Worm (Caenorhabditis elegans) whole organism, late embryonic: Measurements from ENCODE around the gene col-168.

ENCODE experiments used
- C38D4.7 ChIP-seq: fragments of 200-800 bp; sonication (Bioruptor generic); optimal IDR thresholded peaks from 2 replicates; lab custom pipeline; 2018; ENCODE audit warnings: mild to moderate bottlenecking, missing genetic modification characterization, moderate library complexity, missing compliant biosample characterization
- F13H6.1 ChIP-seq: sonication (generic microtip); optimal IDR thresholded peaks from 2 replicates; lab custom pipeline; 2016; ENCODE audit warnings: missing genetic modification characterization, missing compliant biosample characterization
- K09A11.1 ChIP-seq: sonication (generic microtip); optimal IDR thresholded peaks from 2 replicates; lab custom pipeline; 2017; ENCODE audit warnings: antibody characterized with exemption, mild to moderate bottlenecking, missing genetic modification characterization, missing compliant biosample characterization; ENCODE audit not compliant: insufficient read depth
- Y22D7AL.16 ChIP-seq: sonication (generic microtip); optimal IDR thresholded peaks from 2 replicates; lab custom pipeline; 2016; ENCODE audit warnings: missing genetic modification characterization, missing compliant biosample characterization
- ceh-14 ChIP-seq: sonication (generic microtip); optimal IDR thresholded peaks from 2 replicates; lab custom pipeline; 2016; ENCODE audit warnings: missing genotype, missing genetic modification characterization, missing compliant biosample characterization
- ceh-18 ChIP-seq: sonication (generic microtip); optimal IDR thresholded peaks from 2 replicates; lab custom pipeline; 2016; ENCODE audit warnings: missing genetic modification characterization, missing compliant biosample characterization
- ceh-2 ChIP-seq: sonication (generic microtip); optimal IDR thresholded peaks from 2 replicates; lab custom pipeline; 2016; ENCODE audit warnings: missing genotype, missing genetic modification characterization, missing compliant biosample characterization
- ceh-22 ChIP-seq: sonication (generic microtip); optimal IDR thresholded peaks from 2 replicates; lab custom pipeline; 2017; ENCODE audit warnings: missing biosample characterization, missing genetic modification characterization
- ceh-30 ChIP-seq: fragments of 150-350 bp; optimal IDR thresholded peaks from 2 replicates; lab custom pipeline; 2014; ENCODE audit warnings: missing biosample characterization, missing genetic modification characterization
- ceh-31 ChIP-seq: sonication (generic microtip); optimal IDR thresholded peaks from 2 replicates; lab custom pipeline; 2016; ENCODE audit warnings: missing genetic modification characterization, missing compliant biosample characterization
- ceh-34 ChIP-seq: sonication (generic microtip); optimal IDR thresholded peaks from 2 replicates; lab custom pipeline; 2016; ENCODE audit warnings: mild to moderate bottlenecking, missing genetic modification characterization, missing compliant biosample characterization
- ceh-48 ChIP-seq: sonication (generic microtip); optimal IDR thresholded peaks from 2 replicates; lab custom pipeline; 2016; ENCODE audit warnings: missing genetic modification characterization, inconsistent platforms, missing compliant biosample characterization
- elt-2 ChIP-seq: sonication (generic microtip); optimal IDR thresholded peaks from 2 replicates; lab custom pipeline; 2016; ENCODE audit warnings: missing genetic modification reagents, missing genetic modification characterization, missing compliant biosample characterization
- fax-1 ChIP-seq: sonication (generic microtip); optimal IDR thresholded peaks from 2 replicates; lab custom pipeline; 2016; ENCODE audit warnings: missing genotype, missing genetic modification characterization, missing compliant biosample characterization
- fkh-10 ChIP-seq: fragments of 150-350 bp; optimal IDR thresholded peaks from 2 replicates; lab custom pipeline; 2014; ENCODE audit warnings: missing biosample characterization, missing genetic modification reagents, missing genetic modification characterization
- fkh-6 ChIP-seq: sonication (generic microtip); optimal IDR thresholded peaks from 2 replicates; lab custom pipeline; 2016; ENCODE audit warnings: missing genetic modification characterization, missing compliant biosample characterization
- hlh-13 ChIP-seq: fragments of 200-800 bp; sonication (Bioruptor generic); optimal IDR thresholded peaks from 2 replicates; lab custom pipeline; 2018; ENCODE audit warnings: mild to moderate bottlenecking, missing genetic modification characterization, missing compliant biosample characterization
- hlh-30 ChIP-seq: sonication (generic microtip); optimal IDR thresholded peaks from 2 replicates; lab custom pipeline; 2017; ENCODE audit warnings: antibody characterized with exemption, missing genetic modification characterization, missing compliant biosample characterization; ENCODE audit not compliant: insufficient read depth
- hlh-6 ChIP-seq: sonication (generic microtip); optimal IDR thresholded peaks from 2 replicates; lab custom pipeline; 2016; ENCODE audit warnings: missing genotype, missing genetic modification characterization, missing compliant biosample characterization
- lim-6 ChIP-seq: sonication (generic microtip); optimal IDR thresholded peaks from 2 replicates; lab custom pipeline; 2016; ENCODE audit warnings: missing genetic modification characterization, missing compliant biosample characterization
- madf-2 ChIP-seq: sonication (generic microtip); optimal IDR thresholded peaks from 2 replicates; lab custom pipeline; 2017; ENCODE audit warnings: missing genetic modification characterization, missing compliant biosample characterization
- nfya-1 ChIP-seq: sonication (generic microtip); optimal IDR thresholded peaks from 2 replicates; lab custom pipeline; 2017; ENCODE audit warnings: missing genetic modification characterization, mild to moderate bottlenecking, missing compliant biosample characterization, antibody characterized with exemption, moderate library complexity
- nhr-232 ChIP-seq: sonication (generic microtip); optimal IDR thresholded peaks from 2 replicates; lab custom pipeline; 2016; ENCODE audit warnings: missing genetic modification characterization, missing compliant biosample characterization
- odd-2 ChIP-seq: sonication (generic microtip); optimal IDR thresholded peaks from 2 replicates; lab custom pipeline; 2017; ENCODE audit warnings: antibody characterized with exemption, mild to moderate bottlenecking, missing genetic modification characterization, missing compliant biosample characterization
- pag-3 ChIP-seq: sonication (generic microtip); optimal IDR thresholded peaks from 2 replicates; lab custom pipeline; 2016; ENCODE audit warnings: missing compliant biosample characterization, missing genetic modification characterization, borderline replicate concordance
- pat-9 ChIP-seq: fragments of 200-800 bp; sonication (Bioruptor generic); optimal IDR thresholded peaks from 2 replicates; lab custom pipeline; 2018; ENCODE audit warnings: mild to moderate bottlenecking, missing genetic modification characterization, moderate library complexity, missing compliant biosample characterization
- pha-2 ChIP-seq: sonication (generic microtip); optimal IDR thresholded peaks from 2 replicates; lab custom pipeline; 2017; ENCODE audit warnings: mild to moderate bottlenecking, missing genetic modification characterization, missing compliant biosample characterization
- pqm-1 ChIP-seq: sonication (generic microtip); optimal IDR thresholded peaks from 2 replicates; lab custom pipeline; 2016; ENCODE audit warnings: missing genetic modification characterization, missing compliant biosample characterization
- pros-1 ChIP-seq: fragments of 150-350 bp; optimal IDR thresholded peaks from 2 replicates; lab custom pipeline; 2014; ENCODE audit warnings: missing biosample characterization, missing genetic modification reagents, missing genetic modification characterization
- sox-4 ChIP-seq: sonication (generic microtip); optimal IDR thresholded peaks from 2 replicates; lab custom pipeline; 2017; ENCODE audit warnings: mild to moderate bottlenecking, missing genetic modification characterization, inconsistent platforms, missing compliant biosample characterization
- tbx-7 ChIP-seq: sonication (generic microtip); optimal IDR thresholded peaks from 2 replicates; lab custom pipeline; 2016; ENCODE audit warnings: missing genotype, missing genetic modification characterization, missing compliant biosample characterization
- unc-3 ChIP-seq, 2 experiments: fragments of 200-800 bp in 1 of 2; sonication (Bioruptor generic) in 1 of 2; sonication (generic microtip) in 1 of 2; conservative IDR thresholded peaks in 1 of 2; optimal IDR thresholded peaks in 1 of 2; 2 replicates each; pipeline versions ENCODE4 v1.3.6 to Lab custom; 2016 to 2022; ENCODE audit warnings: missing compliant biosample characterization in 2 of 2, missing genetic modification characterization in 2 of 2, missing genetic modification reagents in 1 of 2
- unc-42 ChIP-seq: sonication (generic microtip); optimal IDR thresholded peaks from 2 replicates; lab custom pipeline; 2016; ENCODE audit warnings: missing genotype, missing genetic modification characterization, missing compliant biosample characterization
- unc-55 ChIP-seq: sonication (generic microtip); optimal IDR thresholded peaks from 2 replicates; lab custom pipeline; 2017; ENCODE audit warnings: missing biosample characterization, missing genetic modification reagents, missing genetic modification characterization
- unc-86 ChIP-seq: sonication (generic microtip); optimal IDR thresholded peaks from 2 replicates; lab custom pipeline; 2016; ENCODE audit warnings: missing genetic modification characterization, missing compliant biosample characterization

Gene col-168

DNA sequence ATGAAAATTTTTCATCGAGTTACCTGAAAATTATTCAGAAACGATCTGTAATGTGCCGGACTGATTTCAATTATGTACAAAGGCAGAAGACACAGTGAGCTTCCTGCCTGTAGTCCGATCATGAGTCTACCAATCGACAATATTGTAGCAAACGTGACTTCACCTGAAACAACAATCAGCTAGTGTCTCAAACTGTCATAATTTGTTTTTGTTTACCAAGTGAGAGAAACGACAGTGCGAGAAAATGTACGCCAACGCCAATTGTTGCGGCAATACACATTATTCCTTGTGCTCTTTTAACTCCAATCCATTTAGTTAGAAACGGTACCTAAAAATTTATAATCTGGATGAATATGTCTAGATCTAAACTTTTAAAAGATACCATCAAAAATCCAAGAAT is 11.2 kb downstream of the col-168 start:
- TF ChIP-seq ceh-18 (tag; lab: Kevin White, UChicago) (no peak), odd-2 (no peak), ceh-31 (tag; lab: Kevin White, UChicago) (no peak), unc-55 (GFP tag; lab: Kevin White, UChicago) (no peak), sox-4 (tag; lab: Kevin White, UChicago) (no peak), pqm-1 (tag; lab: Kevin White, UChicago) (no peak), ceh-34 (no peak), unc-3 (GFP tag; conservative IDR thresholded peaks at IDR 0.05; lab: Robert Waterston, UW) (no peak), unc-3 (tag; optimal IDR thresholded peaks at IDR 0.05; lab: Kevin White, UChicago) (no peak), fkh-6 (tag; lab: Kevin White, UChicago) (no peak), ceh-30 (tag; lab: Kevin White, UChicago) (no peak), ceh-48 (tag; lab: Kevin White, UChicago) (no peak), K09A11.1 (no peak), hlh-30 (no peak), nfya-1 (tag; lab: Kevin White, UChicago) (no peak), fkh-10 (no peak), madf-2 (no peak)
- TF ChIP-seq, all 69 proteins: peak for 0

DNA sequence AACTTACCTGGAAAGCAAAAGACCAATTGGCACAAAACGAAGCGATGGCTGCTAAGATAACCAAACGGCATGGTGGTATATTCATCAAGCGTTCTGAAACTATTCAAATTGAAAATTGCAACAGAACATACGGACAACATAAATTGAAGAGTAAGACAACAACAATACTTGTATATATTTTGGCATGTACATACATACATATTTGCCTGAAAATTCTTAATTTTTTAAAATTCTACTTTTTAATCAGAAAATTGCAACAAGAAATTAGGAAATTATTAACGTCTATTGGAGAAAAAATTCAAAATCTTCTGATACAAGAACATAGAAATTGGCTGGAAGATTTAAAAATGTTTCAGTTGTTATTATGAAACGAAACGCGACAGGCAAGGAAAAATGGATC is 11.8 kb downstream of the col-168 start, which contains the start of gene C03B1.13:
Gene C03B1.13, minus strand, starts transcription at position 101 of the 400 bp plus-strand sequence.
- TF ChIP-seq F13H6.1 (no peak), Y22D7AL.16 (tag; lab: Kevin White, UChicago) (no peak)

DNA sequence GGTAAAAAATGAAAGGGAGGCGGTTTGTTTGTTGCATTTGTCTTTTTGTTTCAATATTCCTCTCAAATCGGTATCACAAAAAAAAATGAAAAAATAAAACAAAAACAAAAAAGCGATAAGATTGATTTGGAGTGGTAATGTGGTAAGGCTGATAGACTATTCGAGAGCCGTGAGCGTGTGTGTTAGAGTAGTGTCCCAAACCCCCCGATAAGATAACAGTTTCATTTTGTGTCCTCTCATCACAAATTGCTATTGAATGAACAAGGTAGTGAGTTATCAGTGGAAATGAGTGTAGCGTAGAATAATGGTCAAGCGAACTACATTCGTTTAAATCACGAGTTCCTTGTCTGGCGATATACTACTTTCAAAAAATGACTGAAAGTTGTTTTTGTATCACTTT is 12.3 kb downstream of the col-168 start:
- TF ChIP-seq elt-2 (tag; lab: Kevin White, UChicago), result peak; percentile 92
- no peak for TF ChIP-seq C38D4.7 (GFP tag; lab: Kevin White, UChicago)
- TF ChIP-seq pqm-1 (tag; lab: Kevin White, UChicago), result peak; percentile 40

DNA sequence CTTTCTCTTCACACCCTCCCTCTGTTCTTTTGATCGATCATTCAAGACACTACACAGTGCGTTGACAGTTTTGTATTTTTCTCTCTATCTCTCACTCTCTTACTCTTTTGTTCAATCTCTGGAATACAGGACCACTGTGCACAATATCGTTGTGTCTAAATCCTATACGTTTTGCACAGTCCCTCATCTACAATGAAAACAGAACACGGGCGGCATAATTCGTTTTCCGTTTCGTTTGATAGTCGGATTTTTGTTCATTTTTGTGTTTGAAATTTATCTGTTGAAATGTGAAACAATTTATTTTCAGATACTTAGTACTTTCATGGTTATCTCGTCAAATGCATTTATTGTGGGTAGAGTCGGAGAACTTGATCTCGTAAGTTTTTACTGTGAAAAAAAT is 15.3 kb downstream of the col-168 start, which contains the start of gene C03B1.7:
Gene C03B1.7, plus strand, starts transcription at position 301 of the 400 bp plus-strand sequence.
- TF ChIP-seq nfya-1 (tag; lab: Kevin White, UChicago), result no peak
- TF ChIP-seq ceh-22 (tag; lab: Kevin White, UChicago), result no peak
- no peak for TF ChIP-seq fkh-10
- TF ChIP-seq ceh-34, result no peak
- no peak for TF ChIP-seq unc-42 (tag; lab: Kevin White, UChicago)
- TF ChIP-seq hlh-30, result no peak
- no peak for TF ChIP-seq nhr-232 (tag; lab: Kevin White, UChicago)
- TF ChIP-seq hlh-6, result no peak
- TF ChIP-seq F13H6.1, result no peak
- TF ChIP-seq hlh-13, result no peak
- no peak for TF ChIP-seq pha-2 (tag; lab: Kevin White, UChicago)
- no peak for TF ChIP-seq tbx-7
- no peak for TF ChIP-seq pag-3 (tag; lab: Kevin White, UChicago)
- no peak for TF ChIP-seq K09A11.1
- no peak for TF ChIP-seq ceh-2
- TF ChIP-seq elt-2 (tag; lab: Kevin White, UChicago), result no peak
- no peak for TF ChIP-seq odd-2
- no peak for TF ChIP-seq sox-4 (tag; lab: Kevin White, UChicago)
- no peak for TF ChIP-seq pros-1 (tag; lab: Kevin White, UChicago)
- no peak for TF ChIP-seq ceh-14 (tag; lab: Kevin White, UChicago)

DNA sequence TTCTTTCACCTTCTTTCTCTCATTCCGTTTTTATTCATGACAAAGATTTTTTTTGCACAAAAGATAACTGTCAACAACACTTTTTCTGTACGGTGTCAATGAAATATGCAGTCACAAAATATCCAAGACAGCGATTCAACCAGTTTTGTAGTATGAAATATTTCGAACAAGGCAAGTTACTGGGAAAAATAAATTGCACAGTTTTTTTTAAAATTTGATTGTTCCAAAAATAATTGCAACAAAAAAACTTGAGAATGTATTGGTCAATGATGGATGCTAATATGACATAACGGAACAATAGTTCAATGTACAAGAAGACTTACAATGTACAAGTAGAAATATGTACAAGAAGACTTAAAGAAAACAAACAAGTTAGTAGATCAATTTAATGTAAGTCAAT is 19.6 kb downstream of the col-168 start:
- TF ChIP-seq unc-86 (tag; lab: Kevin White, UChicago), result no peak
- no peak for TF ChIP-seq ceh-18 (tag; lab: Kevin White, UChicago)
- no peak for TF ChIP-seq nhr-232 (tag; lab: Kevin White, UChicago)
- TF ChIP-seq lim-6 (tag; lab: Kevin White, UChicago), result no peak
- TF ChIP-seq fax-1 (tag; lab: Kevin White, UChicago), result no peak
- no peak for TF ChIP-seq pha-2 (tag; lab: Kevin White, UChicago)
- no peak for TF ChIP-seq pat-9 (tag; lab: Kevin White, UChicago)
- TF ChIP-seq C38D4.7 (GFP tag; lab: Kevin White, UChicago), result no peak
